Worm (Caenorhabditis elegans) whole organism, midembryonic: ENCODE measurements around the gene sgn-1.

Source experiments
- cog-1 ChIP-seq: sonication (generic microtip); optimal IDR thresholded peaks from 2 replicates; lab custom pipeline; 2016; ENCODE audit warnings: missing genetic modification characterization, missing compliant biosample characterization
- flt-1 ChIP-seq: fragments of 200-800 bp; sonication (Bioruptor generic); IDR thresholded peaks from 2 replicates; pipeline ENCODE4 v1.3.6; 2022; ENCODE audit warnings: missing genetic modification characterization, missing compliant biosample characterization
- klf-2 ChIP-seq: fragments of 200-800 bp; sonication (Bioruptor generic); conservative IDR thresholded peaks from 2 replicates; pipeline ENCODE4 v1.3.6; 2022; ENCODE audit warnings: missing genetic modification reagents, missing genetic modification characterization, missing compliant biosample characterization
- med-1 ChIP-seq: sonication (generic microtip); optimal IDR thresholded peaks from 2 replicates; lab custom pipeline; 2017; ENCODE audit warnings: missing genetic modification characterization, mild to moderate bottlenecking, missing compliant biosample characterization, antibody characterized with exemption, missing genetic modification reagents; ENCODE audit not compliant: insufficient read depth
- ref-1 ChIP-seq: fragments of 200-800 bp; sonication (Bioruptor generic); conservative IDR thresholded peaks from 2 replicates; pipeline ENCODE4 v1.3.6; 2022; ENCODE audit warnings: missing genetic modification reagents, missing genetic modification characterization, missing compliant biosample characterization
- tab-1 ChIP-seq: fragments of 200-800 bp; sonication (Bioruptor generic); IDR thresholded peaks from 2 replicates; pipeline ENCODE4 v1.3.6; 2022; ENCODE audit warnings: missing genetic modification characterization, missing compliant biosample characterization
- ztf-23 ChIP-seq: fragments of 200-800 bp; sonication (Bioruptor generic); IDR thresholded peaks from 2 replicates; pipeline ENCODE4 v1.3.6; 2022; ENCODE audit warnings: missing genetic modification reagents, missing genetic modification characterization, missing compliant biosample characterization
- ztf-29 ChIP-seq: fragments of 200-800 bp; sonication (Bioruptor generic); IDR thresholded peaks from 2 replicates; pipeline ENCODE4 v1.3.6; 2022; ENCODE audit warnings: missing genetic modification reagents, missing genetic modification characterization, missing compliant biosample characterization

ce11 chrII:8811825-8812224 is 28.4 kb upstream of the sgn-1 start:
- TF ChIP-seq ztf-29 (GFP tag; lab: Robert Waterston, UW), result no peak
- TF ChIP-seq ref-1 (GFP tag; lab: Robert Waterston, UW), result no peak
- no peak for TF ChIP-seq flt-1 (GFP tag; lab: Robert Waterston, UW)
- no peak for TF ChIP-seq cog-1 (tag; lab: Kevin White, UChicago)
- TF ChIP-seq med-1 (GFP tag; lab: Kevin White, UChicago), result no peak
- TF ChIP-seq ztf-23 (GFP tag; lab: Robert Waterston, UW), result no peak
- TF ChIP-seq tab-1 (GFP tag; lab: Robert Waterston, UW), result no peak
- TF ChIP-seq klf-2 (GFP tag; lab: Robert Waterston, UW), result no peak
